Worm (Caenorhabditis elegans) whole organism, L4 larva: ENCODE results near the gene wrt-1.

Source experiments
- ZK546.5 ChIP-seq, 2 experiments: sonication (generic microtip); optimal IDR thresholded peaks; 2 replicates each; lab custom pipeline; 2017; ENCODE audit warnings: missing biosample characterization in 2 of 2, missing genetic modification characterization in 2 of 2
- ceh-82 ChIP-seq: sonication (generic microtip); optimal IDR thresholded peaks from 2 replicates; lab custom pipeline; 2017; ENCODE audit warnings: missing biosample characterization, missing genetic modification characterization
- mes-2 ChIP-seq: sonication (generic microtip); optimal IDR thresholded peaks from 2 replicates; lab custom pipeline; 2016; ENCODE audit warnings: missing genotype, mild to moderate bottlenecking, missing genetic modification characterization, missing compliant biosample characterization; ENCODE audit not compliant: poor library complexity, severe bottlenecking
- nhr-48 ChIP-seq: sonication (generic microtip); optimal IDR thresholded peaks from 2 replicates; lab custom pipeline; 2016; ENCODE audit warnings: mild to moderate bottlenecking, missing genetic modification characterization, missing compliant biosample characterization
- sdz-12 ChIP-seq: fragments of 200-800 bp; sonication (Bioruptor generic); optimal IDR thresholded peaks from 2 replicates; lab custom pipeline; 2018; ENCODE audit warnings: mild to moderate bottlenecking, missing genetic modification characterization, missing compliant biosample characterization

- no peak for TF ChIP-seq nhr-48
- no peak for TF ChIP-seq mes-2
- TF ChIP-seq ceh-82 (tag; lab: Kevin White, UChicago): no peak
- TF ChIP-seq sdz-12 (GFP tag; lab: Kevin White, UChicago): no peak
- no peak for TF ChIP-seq ZK546.5 (tag; optimal IDR thresholded peaks at IDR 0.05; lab: Kevin White, UChicago)
Observed at ce11 chrII:7505005-7505404, 25.8 kb upstream of the wrt-1 start, which contains the start of gene C28F5.1.
